Fruit fly (Drosophila melanogaster): ENCODE results near the gene MAGE.

- TF ChIP-seq CG13204 (GFP tag; optimal IDR thresholded peaks at IDR 0.05) (no peak), CG14655 (GFP tag; optimal IDR thresholded peaks at IDR 0.05) (no peak), EcR (GFP tag; optimal IDR thresholded peaks at IDR 0.05) (no peak), CG34367 (tag; optimal IDR thresholded peaks at IDR 0.05) (no peak), CG15710 (tag; optimal IDR thresholded peaks at IDR 0.05) (no peak), Ets98B (GFP tag; IDR thresholded peaks at IDR 0.05) (no peak), Pif1A (GFP tag; optimal IDR thresholded peaks at IDR 0.05) (no peak), Snoo (tag; optimal IDR thresholded peaks at IDR 0.05) (no peak), CG8159 (tag; optimal IDR thresholded peaks at IDR 0.05) (no peak)
These were observed 23.7 kb downstream of the MAGE start, which contains the start of gene CG31493 for dm6 chr3R:7131260-7131659.
